Fruit fly (Drosophila melanogaster): ENCODE measurements around the gene GstT4.
A peak's percentile ranks its signal among the peaks of the same experiment; 100 is the strongest.

GstT4 gene

DNA sequence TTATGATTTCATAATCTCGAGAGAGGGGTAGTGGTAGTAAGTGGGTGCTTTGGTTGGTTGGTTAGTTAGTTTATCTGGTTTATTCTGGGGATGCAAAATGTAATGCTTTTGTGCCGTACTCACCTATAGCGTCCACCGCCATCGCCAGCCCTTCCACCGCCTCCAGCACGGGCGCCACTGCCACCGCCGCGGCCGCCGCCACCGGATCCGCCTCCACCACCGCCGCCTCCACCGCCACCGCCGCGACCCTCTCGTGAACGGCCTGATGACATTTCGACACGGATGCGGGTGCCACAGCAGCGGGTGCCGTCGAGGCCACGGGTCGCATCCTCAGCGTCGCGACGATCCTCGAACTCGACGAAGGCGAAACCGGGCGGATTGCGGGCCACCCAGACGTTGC lies 20.4 kb upstream of the GstT4 start:
- TF ChIP-seq EcR (GFP tag; optimal IDR thresholded peaks at IDR 0.05) (no peak), gl (tag; optimal IDR thresholded peaks at IDR 0.05) (no peak), CG12605 (GFP tag; IDR thresholded peaks at IDR 0.05) (no peak), Pif1B (GFP tag; optimal IDR thresholded peaks at IDR 0.05) (no peak), Snoo (tag; optimal IDR thresholded peaks at IDR 0.05) (no peak), rn (GFP tag; IDR thresholded peaks at IDR 0.05) (no peak), CG8159 (tag; optimal IDR thresholded peaks at IDR 0.05) (no peak), CG15710 (tag; optimal IDR thresholded peaks at IDR 0.05) (no peak), CG34367 (tag; optimal IDR thresholded peaks at IDR 0.05) (no peak), Pif1A (GFP tag; optimal IDR thresholded peaks at IDR 0.05) (no peak)

DNA sequence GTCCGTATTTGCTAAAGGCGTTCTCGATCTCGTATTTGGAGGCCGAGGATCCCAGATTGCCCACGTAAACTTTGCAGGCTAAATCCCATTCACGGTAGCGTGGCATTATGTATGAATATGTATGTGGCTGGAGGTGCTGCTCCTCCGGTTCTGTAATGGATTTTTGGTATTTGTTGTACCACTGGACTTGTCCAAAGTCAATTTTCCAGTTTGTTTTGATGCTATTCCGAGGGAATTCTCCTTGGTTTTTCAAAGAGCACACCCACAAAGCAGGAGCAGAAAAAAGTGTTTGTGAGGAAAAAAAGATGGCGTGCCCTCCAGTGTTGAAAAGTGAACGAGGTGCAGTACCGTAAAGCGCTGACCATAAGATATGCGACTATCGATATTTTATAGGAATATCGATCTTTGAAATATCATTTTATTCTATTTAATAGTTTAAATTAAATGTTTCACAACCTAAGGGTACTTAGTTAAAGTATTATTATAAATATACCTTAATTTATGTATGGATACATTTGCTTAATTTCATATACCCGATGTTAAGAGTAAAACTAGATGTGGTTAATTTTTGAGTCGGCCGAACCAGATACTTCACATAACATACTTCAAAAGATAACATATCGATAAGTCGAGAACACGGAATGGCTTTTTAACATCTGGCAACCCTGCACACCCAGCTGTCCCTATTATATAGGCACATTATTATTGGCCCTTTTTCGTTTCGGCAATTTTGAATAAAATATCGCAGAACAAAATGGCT lies 19.8 kb upstream of the GstT4 start, which contains the start of the genes Rbp1-like and Tim9a:
Rbp1-like (minus strand) TSS at position 295 of the 760 bp plus-strand sequence.
Tim9a (plus strand) TSS at position 628 of the 760 bp plus-strand sequence.
- TF ChIP-seq Snoo (tag; optimal IDR thresholded peaks at IDR 0.05), result peak; percentile 28
- peak; percentile 24 for TF ChIP-seq CG14655 (GFP tag; optimal IDR thresholded peaks at IDR 0.05)
- peak; percentile 30 for TF ChIP-seq Pif1B (GFP tag; optimal IDR thresholded peaks at IDR 0.05)
- peak; percentile 23 for TF ChIP-seq CG8159 (tag; optimal IDR thresholded peaks at IDR 0.05)
- peak; percentile 4 for TF ChIP-seq CG15710 (tag; optimal IDR thresholded peaks at IDR 0.05)
- TF ChIP-seq CG12605 (GFP tag; IDR thresholded peaks at IDR 0.05), result no peak

DNA sequence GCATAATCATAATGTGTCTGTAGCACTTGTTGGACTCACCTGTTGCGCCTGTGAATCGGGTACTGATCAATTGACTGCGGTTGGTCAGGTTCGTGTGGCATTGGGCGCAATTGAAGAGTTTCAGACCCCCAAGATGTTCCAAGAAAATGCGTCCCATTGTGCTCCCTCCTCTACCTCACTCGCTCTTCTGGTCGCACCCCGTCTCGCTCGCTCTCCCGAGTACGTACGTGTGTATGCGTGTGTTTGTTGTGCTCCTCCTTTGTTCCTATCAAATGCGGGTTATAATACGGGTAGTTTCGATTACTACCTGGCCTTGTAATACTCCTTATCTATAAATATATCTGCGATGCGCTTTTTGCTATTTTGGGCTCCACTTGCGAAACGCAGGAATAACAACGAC lies 17.8 kb upstream of the GstT4 start:
- TF ChIP-seq Ets98B (GFP tag; IDR thresholded peaks at IDR 0.05), result no peak
- peak; percentile 2 for TF ChIP-seq EcR (GFP tag; optimal IDR thresholded peaks at IDR 0.05)

DNA sequence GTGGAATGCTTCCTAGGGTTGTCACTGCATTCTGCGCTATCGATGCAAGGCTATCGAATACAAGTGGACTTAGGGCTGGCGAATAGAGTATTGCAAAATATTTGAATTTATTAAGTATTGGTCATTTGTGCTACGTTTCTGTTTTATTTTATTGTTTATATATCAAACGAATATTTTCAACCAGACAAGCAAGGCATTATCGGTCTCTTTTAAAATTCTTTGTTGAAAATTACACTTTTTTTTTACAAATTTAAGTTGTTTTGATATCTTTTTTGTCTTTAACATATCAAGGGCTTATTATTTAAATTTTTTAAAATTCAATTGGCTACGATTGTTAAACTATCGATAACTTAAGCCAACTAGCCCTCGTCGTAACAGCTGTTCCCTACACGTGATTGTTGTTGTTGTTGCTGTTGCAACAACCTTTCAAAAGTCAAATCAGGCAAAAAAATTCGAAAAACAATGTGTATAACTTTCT lies 17.1 kb upstream of the GstT4 start, which contains the start of the genes Ype and CG1662:
Ype (minus strand) TSS at position 45 of the 478 bp plus-strand sequence.
CG1662 (plus strand) TSS at position 191 of the 478 bp plus-strand sequence.
- peak; percentile 42 for TF ChIP-seq Ets98B (GFP tag; IDR thresholded peaks at IDR 0.05)
- no peak for TF ChIP-seq CG12605 (GFP tag; IDR thresholded peaks at IDR 0.05)
- TF ChIP-seq CG14655 (GFP tag; optimal IDR thresholded peaks at IDR 0.05), result peak; percentile 71
- peak; percentile 73 for TF ChIP-seq CG8159 (tag; optimal IDR thresholded peaks at IDR 0.05)
- peak; percentile 76 for TF ChIP-seq CG4496 (GFP tag; IDR thresholded peaks at IDR 0.05)
- TF ChIP-seq CG9948 (tag; optimal IDR thresholded peaks at IDR 0.05), result peak; percentile 65
- TF ChIP-seq CG8301 (tag; optimal IDR thresholded peaks at IDR 0.05), result peak; percentile 43
- peak; percentile 50 for TF ChIP-seq CG17806 (tag; optimal IDR thresholded peaks at IDR 0.05)
- TF ChIP-seq Pif1B (GFP tag; optimal IDR thresholded peaks at IDR 0.05), result peak; percentile 49
- peak; percentile 6 for TF ChIP-seq D1 (tag; optimal IDR thresholded peaks at IDR 0.05)
- peak; percentile 57 for TF ChIP-seq CG34367 (tag; optimal IDR thresholded peaks at IDR 0.05)
- peak; percentile 69 for TF ChIP-seq Snoo (tag; optimal IDR thresholded peaks at IDR 0.05)
- no peak for TF ChIP-seq rn (GFP tag; IDR thresholded peaks at IDR 0.05)
- TF ChIP-seq gl (tag; optimal IDR thresholded peaks at IDR 0.05), result no peak
- TF ChIP-seq fd96Ca (GFP tag; IDR thresholded peaks at IDR 0.05), result no peak
- TF ChIP-seq Pif1A (GFP tag; optimal IDR thresholded peaks at IDR 0.05), result peak; percentile 38
- TF ChIP-seq CG13204 (GFP tag; optimal IDR thresholded peaks at IDR 0.05), result no peak
- no peak for TF ChIP-seq EcR (GFP tag; optimal IDR thresholded peaks at IDR 0.05)
- no peak for TF ChIP-seq CG10348 (GFP tag; IDR thresholded peaks at IDR 0.05)
- peak; percentile 44; the same call in 1 of the 2 replicates for TF ChIP-seq CG32121 (GFP tag; IDR thresholded peaks at IDR 0.05)
- TF ChIP-seq CG15710 (tag; optimal IDR thresholded peaks at IDR 0.05), result peak; percentile 78

DNA sequence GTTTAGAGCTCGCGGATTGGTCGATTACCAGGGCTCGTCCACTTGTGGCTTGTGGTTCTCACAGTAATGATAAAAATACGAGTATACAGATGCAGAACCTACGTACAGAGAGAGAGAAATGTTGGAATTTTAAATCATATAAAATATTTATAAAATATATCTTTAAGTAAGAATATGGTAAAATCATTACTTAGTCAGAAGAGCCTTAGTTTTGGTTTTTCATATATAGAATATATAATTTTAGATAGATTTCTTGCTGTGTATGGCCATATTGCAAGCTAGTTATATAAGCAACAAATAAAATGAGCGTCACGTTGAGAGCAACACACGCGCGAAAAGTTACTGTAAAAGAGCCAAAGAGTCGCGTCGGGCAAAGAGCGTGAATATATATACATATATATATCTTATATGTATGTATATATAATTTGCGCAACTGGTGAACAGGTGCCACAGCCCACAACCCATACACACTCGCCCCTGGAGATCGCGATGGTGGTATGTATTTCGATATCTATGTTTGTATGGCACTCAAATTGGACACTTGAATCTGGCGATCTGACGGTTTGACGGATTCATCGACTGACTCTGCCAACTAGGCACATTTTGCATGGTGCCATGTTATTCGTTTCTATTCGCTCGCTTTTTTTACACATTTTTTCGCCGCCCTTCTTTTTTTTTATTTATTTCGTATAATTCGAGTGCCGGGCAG lies 13.9 kb upstream of the GstT4 start:
- TF ChIP-seq Pif1B (GFP tag; optimal IDR thresholded peaks at IDR 0.05) (peak; percentile 33), CG17806 (tag; optimal IDR thresholded peaks at IDR 0.05) (peak; percentile 73), CG8159 (tag; optimal IDR thresholded peaks at IDR 0.05) (peak; percentile 78), gl (tag; optimal IDR thresholded peaks at IDR 0.05) (no peak), CG14655 (GFP tag; optimal IDR thresholded peaks at IDR 0.05) (peak; percentile 71), Pif1A (GFP tag; optimal IDR thresholded peaks at IDR 0.05) (peak; percentile 23), rn (GFP tag; IDR thresholded peaks at IDR 0.05) (peak; percentile 53), CG8301 (tag; optimal IDR thresholded peaks at IDR 0.05) (peak; percentile 52), EcR (GFP tag; optimal IDR thresholded peaks at IDR 0.05) (peak; percentile 9), CG15710 (tag; optimal IDR thresholded peaks at IDR 0.05) (peak; percentile 78), Snoo (tag; optimal IDR thresholded peaks at IDR 0.05) (no peak), CG4496 (GFP tag; IDR thresholded peaks at IDR 0.05) (peak; percentile 87), CG32121 (GFP tag; IDR thresholded peaks at IDR 0.05) (peak; percentile 90), CG10348 (GFP tag; IDR thresholded peaks at IDR 0.05) (no peak), CG9948 (tag; optimal IDR thresholded peaks at IDR 0.05) (peak; percentile 64), fd96Ca (GFP tag; IDR thresholded peaks at IDR 0.05) (no peak), D1 (tag; optimal IDR thresholded peaks at IDR 0.05) (peak; percentile 24), Ets98B (GFP tag; IDR thresholded peaks at IDR 0.05) (peak; percentile 82), CG13204 (GFP tag; optimal IDR thresholded peaks at IDR 0.05) (no peak), CG34367 (tag; optimal IDR thresholded peaks at IDR 0.05) (peak; percentile 44), CG12605 (GFP tag; IDR thresholded peaks at IDR 0.05) (peak; percentile 86)
